Worm (Caenorhabditis elegans) whole organism, L3 larva: ENCODE data around the gene tag-196.
A peak's percentile ranks its signal among the peaks of the same experiment; 100 is the strongest.

Experiments
- ZK546.5 ChIP-seq: sonication (generic microtip); optimal IDR thresholded peaks from 2 replicates; lab custom pipeline; 2017; ENCODE audit warnings: missing biosample characterization, missing genetic modification characterization
- aly-2 ChIP-seq: fragments of 150-350 bp; optimal IDR thresholded peaks from 2 replicates; lab custom pipeline; 2014; ENCODE audit warnings: missing biosample characterization, missing genetic modification characterization
- ama-1 ChIP-seq: fragments of 150-350 bp; optimal IDR thresholded peaks from 2 replicates; lab custom pipeline; 2018
- ceh-16 ChIP-seq: sonication (generic microtip); optimal IDR thresholded peaks from 2 replicates; lab custom pipeline; 2017; ENCODE audit warnings: missing biosample characterization, missing genetic modification characterization
- ceh-28 ChIP-seq: fragments of 150-350 bp; optimal IDR thresholded peaks from 2 replicates; lab custom pipeline; 2014; ENCODE audit warnings: missing biosample characterization, missing genetic modification reagents, missing genetic modification characterization
- ceh-82 ChIP-seq: fragments of 150-350 bp; optimal IDR thresholded peaks from 2 replicates; lab custom pipeline; 2014; ENCODE audit warnings: missing biosample characterization, missing genetic modification characterization
- ceh-9 ChIP-seq: sonication (generic microtip); optimal IDR thresholded peaks from 2 replicates; lab custom pipeline; 2018; ENCODE audit warnings: missing biosample characterization, missing genetic modification characterization
- daf-12 ChIP-seq: fragments of 150-350 bp; optimal IDR thresholded peaks from 2 replicates; lab custom pipeline; 2014; ENCODE audit warnings: missing biosample characterization, missing genetic modification reagents, missing genetic modification characterization
- egl-27 ChIP-seq: sonication (generic microtip); optimal IDR thresholded peaks from 4 replicates; lab custom pipeline; 2017; ENCODE audit warnings: missing biosample characterization, missing genetic modification reagents, missing genetic modification characterization
- egl-5 ChIP-seq: fragments of 150-350 bp; optimal IDR thresholded peaks from 2 replicates; lab custom pipeline; 2017; ENCODE audit warnings: missing biosample characterization, missing genetic modification reagents, missing genetic modification characterization, inconsistent platforms
- elt-1 ChIP-seq: fragments of 150-350 bp; optimal IDR thresholded peaks from 2 replicates; lab custom pipeline; 2014; ENCODE audit warnings: missing biosample characterization, missing genetic modification characterization
- elt-2 ChIP-seq: sonication (generic microtip); optimal IDR thresholded peaks from 2 replicates; lab custom pipeline; 2016; ENCODE audit warnings: missing genetic modification reagents, mild to moderate bottlenecking, missing genetic modification characterization, missing compliant biosample characterization
- elt-3 ChIP-seq, 3 experiments: fragments of 150-350 bp in 1 of 3; sonication (generic microtip) in 2 of 3; optimal IDR thresholded peaks; 2 replicates in 2 of 3; 4 replicates in 1 of 3; lab custom pipeline; 2014 to 2017; ENCODE audit warnings: missing biosample characterization in 3 of 3, missing genetic modification characterization in 3 of 3
- eor-1 ChIP-seq, 2 experiments: fragments of 150-350 bp; optimal IDR thresholded peaks; 2 replicates each; lab custom pipeline; 2014 to 2018; ENCODE audit warnings: missing biosample characterization in 2 of 2, missing genetic modification characterization in 2 of 2
- fkh-2 ChIP-seq: fragments of 150-350 bp; optimal IDR thresholded peaks from 2 replicates; lab custom pipeline; 2014; ENCODE audit warnings: missing biosample characterization, missing genetic modification reagents, missing genetic modification characterization
- fos-1 ChIP-seq: fragments of 150-350 bp; optimal IDR thresholded peaks from 2 replicates; lab custom pipeline; 2014; ENCODE audit warnings: missing biosample characterization, missing genetic modification characterization
- hmg-11 ChIP-seq: sonication (generic microtip); optimal IDR thresholded peaks from 2 replicates; lab custom pipeline; 2016; ENCODE audit warnings: missing genetic modification characterization, missing compliant biosample characterization
- jun-1 ChIP-seq: fragments of 150-350 bp; optimal IDR thresholded peaks from 2 replicates; lab custom pipeline; 2014; ENCODE audit warnings: missing biosample characterization, missing genetic modification reagents, missing genetic modification characterization
- lin-15B ChIP-seq: fragments of 150-350 bp; optimal IDR thresholded peaks from 2 replicates; lab custom pipeline; 2014; ENCODE audit warnings: missing biosample characterization, missing genetic modification characterization
- lin-39 ChIP-seq: fragments of 150-350 bp; optimal IDR thresholded peaks from 2 replicates; lab custom pipeline; 2018; ENCODE audit warnings: missing biosample characterization, missing genetic modification reagents, missing genetic modification characterization
- lsy-12 ChIP-seq: sonication (generic microtip); optimal IDR thresholded peaks from 2 replicates; lab custom pipeline; 2016; ENCODE audit warnings: mild to moderate bottlenecking, missing genetic modification characterization, missing compliant biosample characterization
- mdl-1 ChIP-seq: fragments of 150-350 bp; optimal IDR thresholded peaks from 2 replicates; lab custom pipeline; 2014; ENCODE audit warnings: missing biosample characterization, missing genetic modification characterization
- mml-1 ChIP-seq: fragments of 150-350 bp; sonication (generic microtip); optimal IDR thresholded peaks from 3 replicates; lab custom pipeline; 2014; ENCODE audit warnings: missing biosample characterization, missing genetic modification characterization
- nfya-1 ChIP-seq: sonication (generic microtip); optimal IDR thresholded peaks from 2 replicates; lab custom pipeline; 2017; ENCODE audit warnings: missing genetic modification characterization, mild to moderate bottlenecking, missing compliant biosample characterization, antibody characterized with exemption, moderate library complexity; ENCODE audit not compliant: insufficient read depth
- nhr-11 ChIP-seq: fragments of 150-350 bp; optimal IDR thresholded peaks from 2 replicates; lab custom pipeline; 2014; ENCODE audit warnings: missing biosample characterization, missing genetic modification characterization
- nhr-12 ChIP-seq: fragments of 150-350 bp; optimal IDR thresholded peaks from 2 replicates; lab custom pipeline; 2014; ENCODE audit warnings: missing biosample characterization, missing genetic modification characterization
- nhr-23 ChIP-seq: fragments of 150-350 bp; optimal IDR thresholded peaks from 2 replicates; lab custom pipeline; 2014; ENCODE audit warnings: missing biosample characterization, missing genetic modification reagents, missing genetic modification characterization
- nhr-237 ChIP-seq: fragments of 150-350 bp; optimal IDR thresholded peaks from 2 replicates; lab custom pipeline; 2014; ENCODE audit warnings: missing biosample characterization, missing genetic modification characterization
- nhr-25 ChIP-seq: sonication (generic microtip); optimal IDR thresholded peaks from 2 replicates; lab custom pipeline; 2017; ENCODE audit warnings: missing biosample characterization, missing genetic modification characterization
- nhr-28 ChIP-seq: fragments of 150-350 bp; optimal IDR thresholded peaks from 2 replicates; lab custom pipeline; 2014; ENCODE audit warnings: missing biosample characterization, missing genetic modification characterization
- nhr-43 ChIP-seq: sonication (generic microtip); optimal IDR thresholded peaks from 2 replicates; lab custom pipeline; 2016; ENCODE audit warnings: mild to moderate bottlenecking, missing genetic modification characterization, missing compliant biosample characterization; ENCODE audit not compliant: poor library complexity, severe bottlenecking
- nhr-67 ChIP-seq: fragments of 150-350 bp; optimal IDR thresholded peaks from 2 replicates; lab custom pipeline; 2014; ENCODE audit warnings: missing biosample characterization, missing genetic modification characterization
- nhr-76 ChIP-seq: fragments of 150-350 bp; sonication (generic microtip); optimal IDR thresholded peaks from 5 replicates; lab custom pipeline; 2014; ENCODE audit warnings: missing biosample characterization, missing genetic modification characterization
- nhr-77 ChIP-seq: fragments of 150-350 bp; optimal IDR thresholded peaks from 2 replicates; lab custom pipeline; 2014; ENCODE audit warnings: missing biosample characterization, missing genetic modification characterization
- pha-4 ChIP-seq: fragments of 150-350 bp; optimal IDR thresholded peaks from 2 replicates; lab custom pipeline; 2014; ENCODE audit warnings: missing biosample characterization, missing genetic modification reagents, missing genetic modification characterization
- pqm-1 ChIP-seq: fragments of 150-350 bp; optimal IDR thresholded peaks from 2 replicates; lab custom pipeline; 2017; ENCODE audit warnings: missing biosample characterization, missing genetic modification characterization, inconsistent platforms
- sea-2 ChIP-seq: fragments of 150-350 bp; sonication (generic microtip); optimal IDR thresholded peaks from 4 replicates; lab custom pipeline; 2014; ENCODE audit warnings: missing biosample characterization, missing genetic modification reagents, missing genetic modification characterization
- skn-1 ChIP-seq: fragments of 150-350 bp; optimal IDR thresholded peaks from 2 replicates; lab custom pipeline; 2014; ENCODE audit warnings: missing biosample characterization, missing genetic modification characterization
- snpc-4 ChIP-seq: fragments of 150-350 bp; optimal IDR thresholded peaks from 2 replicates; lab custom pipeline; 2014; ENCODE audit warnings: missing biosample characterization, missing genetic modification characterization
- unc-39 ChIP-seq: sonication (generic microtip); optimal IDR thresholded peaks from 4 replicates; lab custom pipeline; 2017; ENCODE audit warnings: missing biosample characterization, missing genetic modification characterization
- unc-62 ChIP-seq: fragments of 150-350 bp; sonication (generic microtip); optimal IDR thresholded peaks from 4 replicates; lab custom pipeline; 2014; ENCODE audit warnings: missing biosample characterization, missing genetic modification reagents, missing genetic modification characterization
- zag-1 ChIP-seq: fragments of 150-350 bp; optimal IDR thresholded peaks from 2 replicates; lab custom pipeline; 2014; ENCODE audit warnings: missing biosample characterization, missing genetic modification characterization
- ztf-11 ChIP-seq: fragments of 150-350 bp; optimal IDR thresholded peaks from 2 replicates; lab custom pipeline; 2014; ENCODE audit warnings: missing biosample characterization, missing genetic modification characterization
- ztf-4 ChIP-seq: fragments of 150-350 bp; optimal IDR thresholded peaks from 2 replicates; lab custom pipeline; 2014; ENCODE audit warnings: missing biosample characterization, missing genetic modification characterization

The tag-196 gene

DNA sequence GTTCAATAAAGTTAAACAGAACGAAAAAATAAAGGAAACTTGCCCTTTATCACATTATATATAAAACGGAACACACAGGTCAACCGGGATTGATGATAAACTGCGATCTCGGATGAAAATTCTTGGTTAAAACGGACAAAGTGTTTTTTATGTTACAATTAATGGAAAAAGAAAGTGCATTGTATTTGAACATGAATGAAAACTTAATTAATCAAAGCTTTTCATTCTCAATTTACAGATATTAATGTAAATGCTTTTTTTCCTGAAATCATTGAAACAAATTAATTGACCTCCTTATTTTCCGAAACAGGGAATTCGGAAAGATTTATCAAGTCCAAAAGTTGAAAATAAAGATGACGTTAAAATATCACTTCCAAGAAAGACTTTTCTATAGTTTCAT is 6.7 kb downstream of the tag-196 start, which contains the start of gene F41E6.8:
Gene F41E6.8 (minus strand): TSS at position 101 of the 400 bp plus-strand sequence.
- TF ChIP-seq nhr-76 (tag; lab: Kevin White, UChicago), result no peak
- no peak for TF ChIP-seq nhr-67
- TF ChIP-seq ceh-16 (tag; lab: Kevin White, UChicago), result no peak

DNA sequence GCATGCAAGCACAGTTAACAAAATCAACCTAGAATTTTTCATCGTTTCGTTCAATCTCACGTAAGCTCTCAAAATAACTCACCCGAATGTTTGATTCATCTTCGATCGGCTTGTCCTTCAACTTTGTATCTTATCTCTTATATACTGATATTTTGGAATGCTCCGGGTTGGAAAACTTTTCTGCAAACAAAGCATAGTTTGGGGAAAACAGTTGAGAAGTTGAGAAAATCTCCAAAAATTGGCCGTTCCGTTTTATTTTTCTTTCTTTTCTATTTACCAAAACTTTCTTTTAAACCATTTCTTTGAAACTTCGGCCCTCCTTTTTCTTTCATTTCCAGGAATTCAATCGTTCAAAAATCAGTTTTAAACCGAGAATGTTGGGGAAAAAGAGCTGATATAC is 7.9 kb downstream of the tag-196 start, which contains the start of gene F41E6.15:
Gene F41E6.15 (minus strand): TSS at position 101 of the 400 bp plus-strand sequence.
- TF ChIP-seq skn-1 (tag; lab: Kevin White, UChicago) (no peak), unc-62 (GFP tag; lab: Kevin White, UChicago) (no peak), nhr-77 (tag; lab: Kevin White, UChicago) (no peak), snpc-4 (tag; lab: Kevin White, UChicago) (no peak), nfya-1 (tag; lab: Kevin White, UChicago) (no peak), egl-5 (tag; lab: Kevin White, UChicago) (no peak), elt-2 (tag; lab: Kevin White, UChicago) (no peak), nhr-43 (tag; lab: Kevin White, UChicago) (no peak), nhr-237 (no peak), nhr-23 (no peak), nhr-67 (no peak), lin-39 (tag; lab: Kevin White, UChicago) (no peak), ztf-4 (tag; lab: Kevin White, UChicago) (no peak), ceh-82 (tag; lab: Kevin White, UChicago) (no peak), mml-1 (no peak), fos-1 (tag; lab: Kevin White, UChicago) (no peak), ceh-9 (tag; lab: Kevin White, UChicago) (no peak), zag-1 (tag; lab: Kevin White, UChicago) (no peak), ceh-16 (tag; lab: Kevin White, UChicago) (no peak)

DNA sequence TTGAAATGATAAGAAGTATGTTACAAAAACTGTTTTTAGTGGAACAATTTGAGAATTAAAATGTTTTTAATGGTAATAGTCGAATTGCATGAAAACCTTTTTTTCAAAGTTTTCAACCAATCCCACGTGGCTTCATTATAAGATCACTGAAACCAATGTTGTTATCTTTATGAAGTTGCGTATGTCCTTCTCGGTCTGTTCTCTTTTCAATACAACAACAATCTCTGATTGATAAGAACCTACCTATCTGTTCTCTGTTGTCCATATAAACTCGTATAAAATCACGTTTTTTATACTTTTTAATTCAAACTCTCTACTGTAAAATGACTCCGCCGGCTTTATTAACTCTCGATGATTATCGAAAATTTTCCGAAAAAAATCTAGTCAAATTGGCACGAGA is 8.6 kb downstream of the tag-196 start, which contains the start of gene F41E6.5:
Gene F41E6.5 (plus strand): TSS at position 209 of the 400 bp plus-strand sequence.
- TF ChIP-seq sea-2 (no peak), jun-1 (tag; lab: Kevin White, UChicago) (peak; percentile 4), daf-12 (no peak), elt-2 (tag; lab: Kevin White, UChicago) (peak; percentile 77), pha-4 (peak; percentile 53), ama-1 (lab: Kevin White, UChicago) (no peak), elt-3 (tag; optimal IDR thresholded peaks at IDR 0.05; lab: Kevin White, UChicago) (no peak), ztf-4 (tag; lab: Kevin White, UChicago) (no peak), nhr-23 (no peak), nhr-67 (no peak), nfya-1 (tag; lab: Kevin White, UChicago) (no peak), ceh-28 (tag; lab: Kevin White, UChicago) (no peak), pqm-1 (tag; lab: Kevin White, UChicago) (peak; percentile 82), ztf-11 (tag; lab: Kevin White, UChicago) (no peak)

DNA sequence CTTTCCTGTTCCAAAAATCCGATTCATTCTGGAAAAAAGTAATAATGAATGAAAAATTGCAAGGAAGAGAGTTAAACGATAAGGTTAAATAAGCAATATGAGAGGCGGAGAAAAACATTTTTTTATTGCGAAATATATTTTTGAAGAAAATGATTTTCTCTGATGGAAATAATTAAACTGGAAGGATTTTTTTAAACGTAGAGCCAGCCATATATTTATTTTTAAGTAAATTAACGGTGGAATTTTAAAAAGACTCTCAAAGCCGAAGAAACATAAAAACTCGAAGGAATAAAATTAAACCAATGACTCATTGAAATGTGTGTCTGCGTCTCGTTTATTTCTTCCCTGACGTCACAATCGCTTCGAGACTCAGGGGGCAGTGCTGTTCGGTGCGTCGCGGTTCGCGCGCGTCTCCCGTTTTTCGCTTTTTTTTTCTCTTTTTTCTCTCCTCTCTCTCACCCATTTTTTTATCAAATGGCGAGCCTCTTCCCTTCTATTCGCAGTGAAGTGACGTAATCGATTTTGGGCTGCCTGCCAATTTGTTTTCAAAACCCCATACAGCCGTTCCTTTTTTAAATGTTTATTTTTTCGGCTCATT is 11.5 kb downstream of the tag-196 start, which contains the start of gene vps-60:
Gene vps-60 (minus strand): TSS at position 30 of the 598 bp plus-strand sequence.
- TF ChIP-seq lin-39 (tag; lab: Kevin White, UChicago), result peak; percentile 93
- peak; percentile 43 for TF ChIP-seq elt-1 (tag; lab: Kevin White, UChicago)
- TF ChIP-seq egl-27 (tag; lab: Kevin White, UChicago), result peak; percentile 89
- peak; percentile 94 for TF ChIP-seq lin-15B (tag; lab: Kevin White, UChicago)
- TF ChIP-seq eor-1 (tag; optimal IDR thresholded peaks at IDR 0.05; lab: Kevin White, UChicago), result no peak
- no peak for TF ChIP-seq nhr-12
- peak; percentile 94 for TF ChIP-seq pqm-1 (tag; lab: Kevin White, UChicago)
- TF ChIP-seq daf-12, result no peak
- no peak for TF ChIP-seq nhr-237
- peak; percentile 59 for TF ChIP-seq lsy-12 (tag; lab: Kevin White, UChicago)
- peak; percentile 98 for TF ChIP-seq pha-4
- peak; percentile 95 for TF ChIP-seq nfya-1 (tag; lab: Kevin White, UChicago)
- TF ChIP-seq ceh-16 (tag; lab: Kevin White, UChicago), result no peak
- no peak for TF ChIP-seq ztf-4 (tag; lab: Kevin White, UChicago)
- no peak for TF ChIP-seq fkh-2
- TF ChIP-seq nhr-11, result peak; percentile 72
- peak; percentile 57 for TF ChIP-seq skn-1 (tag; lab: Kevin White, UChicago)
- no peak for TF ChIP-seq nhr-28 (tag; lab: Kevin White, UChicago)
- peak; percentile 81 for TF ChIP-seq snpc-4 (tag; lab: Kevin White, UChicago)
- no peak for TF ChIP-seq unc-39 (tag; lab: Kevin White, UChicago)
- TF ChIP-seq hmg-11, result peak; percentile 93
- no peak for TF ChIP-seq nhr-76 (tag; lab: Kevin White, UChicago)
- TF ChIP-seq egl-5 (tag; lab: Kevin White, UChicago), result peak; percentile 89
- peak; percentile 94 for TF ChIP-seq fos-1 (tag; lab: Kevin White, UChicago)
- TF ChIP-seq aly-2 (tag; lab: Kevin White, UChicago), result no peak
- peak; percentile 93 for TF ChIP-seq nhr-25 (tag; lab: Kevin White, UChicago)
- TF ChIP-seq ZK546.5 (tag; lab: Kevin White, UChicago), result no peak
- TF ChIP-seq ceh-9 (tag; lab: Kevin White, UChicago), result no peak
- TF ChIP-seq nhr-23, result peak; percentile 97
- TF ChIP-seq nhr-77 (tag; lab: Kevin White, UChicago), result peak; percentile 25
- peak; percentile 38 for TF ChIP-seq mdl-1
- no peak for TF ChIP-seq nhr-67
- peak; percentile 86 for TF ChIP-seq ama-1 (lab: Kevin White, UChicago)
